Worm (Caenorhabditis elegans): ENCODE data around the gene oac-15.

The oac-15 gene

DNA sequence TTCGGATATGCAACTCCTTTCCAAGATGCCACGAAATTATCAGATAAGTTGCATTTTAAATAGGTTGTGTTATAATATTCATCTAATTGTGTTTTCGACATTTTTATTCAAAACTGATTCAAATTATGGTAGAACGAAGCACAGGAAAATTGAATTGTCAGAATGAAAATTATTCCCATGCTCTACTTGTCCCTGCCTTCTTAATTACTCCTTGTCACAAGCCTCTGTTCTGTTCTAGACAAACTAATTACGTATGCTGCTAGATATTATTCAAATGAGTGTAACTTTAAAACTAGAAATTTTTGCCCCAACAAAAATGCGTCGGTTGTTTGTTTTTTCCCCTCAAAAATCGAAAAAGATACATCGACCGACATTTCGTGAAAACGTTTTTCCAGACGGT lies 34.3 kb upstream of the oac-15 start, which contains the start of gene srh-104:
TSS of gene srh-104 (minus strand) at position 101 of the 400 bp plus-strand sequence.
- TF ChIP-seq ceh-45 (GFP tag; IDR thresholded peaks at IDR 0.05), result no peak
- no peak for TF ChIP-seq che-1 (tag; optimal IDR thresholded peaks at IDR 0.05)
- TF ChIP-seq gmeb-2 (tag; optimal IDR thresholded peaks at IDR 0.05), result no peak
- TF ChIP-seq tbx-2 (tag; optimal IDR thresholded peaks at IDR 0.05), result no peak
- TF ChIP-seq dmd-4 (tag; optimal IDR thresholded peaks at IDR 0.05; ENCODE audit: borderline replicate concordance), result no peak
- TF ChIP-seq hlh-13 (GFP tag; optimal IDR thresholded peaks at IDR 0.05), result no peak
- TF ChIP-seq ama-1 (optimal IDR thresholded peaks at IDR 0.05), result no peak
- TF ChIP-seq dve-1 (tag; optimal IDR thresholded peaks at IDR 0.05), result no peak
- no peak for TF ChIP-seq ets-4 (tag; optimal IDR thresholded peaks at IDR 0.05)
- no peak for TF ChIP-seq sdc-2 (tag; optimal IDR thresholded peaks at IDR 0.05)
- no peak for TF ChIP-seq ceh-14 (tag; optimal IDR thresholded peaks at IDR 0.05)
- no peak for TF ChIP-seq pat-9 (tag; optimal IDR thresholded peaks at IDR 0.05)
- no peak for TF ChIP-seq ceh-2 (tag; optimal IDR thresholded peaks at IDR 0.05)
- no peak for TF ChIP-seq eyg-1 (tag; optimal IDR thresholded peaks at IDR 0.05)
- no peak for TF ChIP-seq fax-1 (tag; optimal IDR thresholded peaks at IDR 0.05)
- TF ChIP-seq lim-6 (tag; optimal IDR thresholded peaks at IDR 0.05), result no peak
- no peak for TF ChIP-seq hlh-6 (tag; optimal IDR thresholded peaks at IDR 0.05)
- TF ChIP-seq ceh-18 (tag; optimal IDR thresholded peaks at IDR 0.05), result no peak

DNA sequence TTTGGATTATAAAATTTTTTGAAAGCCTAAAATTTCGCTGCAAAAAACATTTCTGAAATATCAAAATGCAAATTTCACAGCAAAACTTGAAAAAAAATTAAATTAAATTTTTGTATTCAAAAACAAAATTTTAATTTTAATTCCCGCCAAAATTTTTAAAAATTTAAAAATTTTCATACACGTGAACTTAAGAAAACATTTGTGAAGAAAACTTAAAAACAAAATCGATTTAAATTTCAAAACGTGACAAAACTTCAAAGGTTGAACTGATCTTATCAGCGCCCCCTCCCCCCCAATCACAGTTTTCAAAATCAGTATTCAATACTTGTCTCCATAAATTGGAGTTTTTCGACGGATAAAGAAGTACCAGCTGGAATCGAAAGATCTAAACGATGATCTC lies 27.5 kb upstream of the oac-15 start, which contains the start of gene F21H7.5:
TSS of gene F21H7.5 (plus strand) at position 301 of the 400 bp plus-strand sequence.
- no peak for TF ChIP-seq zip-5 (tag; optimal IDR thresholded peaks at IDR 0.05)
- no peak for TF ChIP-seq ahr-1 (tag; optimal IDR thresholded peaks at IDR 0.05)
- no peak for TF ChIP-seq gmeb-2 (tag; optimal IDR thresholded peaks at IDR 0.05)
- TF ChIP-seq nhr-11 (tag; optimal IDR thresholded peaks at IDR 0.05), result no peak
- TF ChIP-seq pat-9 (tag; optimal IDR thresholded peaks at IDR 0.05), result no peak
- TF ChIP-seq fkh-6 (tag; optimal IDR thresholded peaks at IDR 0.05), result no peak
- TF ChIP-seq pros-1 (tag; optimal IDR thresholded peaks at IDR 0.05), result no peak
- no peak for TF ChIP-seq pag-3 (tag; optimal IDR thresholded peaks at IDR 0.05; ENCODE audit: borderline replicate concordance)
- TF ChIP-seq hlh-13 (GFP tag; optimal IDR thresholded peaks at IDR 0.05), result no peak
- TF ChIP-seq hlh-6 (tag; optimal IDR thresholded peaks at IDR 0.05), result no peak
- no peak for TF ChIP-seq fkh-10 (GFP tag; optimal IDR thresholded peaks at IDR 0.05)
- TF ChIP-seq C08G9.2 (tag; optimal IDR thresholded peaks at IDR 0.05), result no peak
- no peak for TF ChIP-seq unc-42 (tag; optimal IDR thresholded peaks at IDR 0.05)
- no peak for TF ChIP-seq unc-3 (GFP tag; conservative IDR thresholded peaks at IDR 0.05)
- TF ChIP-seq unc-3 (tag; optimal IDR thresholded peaks at IDR 0.05), result no peak
- TF ChIP-seq ceh-14 (tag; optimal IDR thresholded peaks at IDR 0.05), result no peak
- no peak for TF ChIP-seq ceh-18 (tag; optimal IDR thresholded peaks at IDR 0.05)
- no peak for TF ChIP-seq ama-1 (optimal IDR thresholded peaks at IDR 0.05)

DNA sequence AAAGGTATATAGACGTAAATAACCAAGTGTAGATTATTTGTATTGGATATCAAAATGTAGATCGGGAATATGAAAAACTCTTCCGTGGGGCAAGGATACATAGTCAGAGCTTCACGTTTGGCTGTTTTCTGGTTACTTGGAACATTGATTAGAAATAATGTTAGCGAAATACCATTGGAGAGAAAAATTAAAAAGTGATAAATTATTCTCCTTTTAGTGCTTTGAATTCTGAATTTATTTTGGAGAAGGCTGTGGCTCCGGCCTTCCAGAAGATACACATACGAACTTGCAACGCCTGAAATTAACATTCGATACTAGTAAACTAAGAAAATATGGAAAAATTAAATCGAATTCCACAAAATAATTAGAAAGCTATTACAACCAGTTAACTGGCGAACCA lies 25.9 kb upstream of the oac-15 start, which contains the start of gene srh-98:
TSS of gene srh-98 (minus strand) at position 101 of the 400 bp plus-strand sequence.
- TF ChIP-seq ceh-48 (tag; optimal IDR thresholded peaks at IDR 0.05), result no peak
- TF ChIP-seq dve-1 (tag; optimal IDR thresholded peaks at IDR 0.05), result no peak
- TF ChIP-seq ahr-1 (tag; optimal IDR thresholded peaks at IDR 0.05), result no peak
- no peak for TF ChIP-seq ceh-34 (tag; optimal IDR thresholded peaks at IDR 0.05)
- no peak for TF ChIP-seq C38D4.7 (GFP tag; optimal IDR thresholded peaks at IDR 0.05)
- no peak for TF ChIP-seq ama-1 (optimal IDR thresholded peaks at IDR 0.05)
- TF ChIP-seq hlh-6 (tag; optimal IDR thresholded peaks at IDR 0.05), result no peak

DNA sequence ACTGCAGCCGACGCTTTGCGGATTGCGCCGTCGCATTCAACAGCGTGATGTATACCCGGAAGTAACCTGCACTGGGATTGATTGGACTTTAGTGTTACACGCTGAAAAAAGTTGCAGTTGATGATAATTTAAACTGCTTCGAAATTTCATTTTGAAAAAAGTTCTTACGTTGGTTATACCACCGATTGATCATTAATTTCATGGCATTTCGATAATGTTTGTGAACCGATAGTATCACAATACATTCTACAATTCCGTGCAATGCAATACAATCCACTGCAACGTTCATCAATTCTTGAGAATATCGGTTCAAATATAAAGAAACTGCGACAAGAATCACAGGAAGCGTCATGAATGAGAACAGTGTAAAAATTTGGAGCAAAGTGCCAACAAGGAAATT lies 25.4 kb upstream of the oac-15 start, which contains the start of gene F21H7.3:
TSS of gene F21H7.3 (minus strand) at position 101 of the 400 bp plus-strand sequence.
- TF ChIP-seq C08G9.2 (tag; optimal IDR thresholded peaks at IDR 0.05), result no peak
- TF ChIP-seq K09A11.1 (tag; optimal IDR thresholded peaks at IDR 0.05; ENCODE audit: insufficient read depth), result no peak
- TF ChIP-seq T23F11.4 (GFP tag; optimal IDR thresholded peaks at IDR 0.05), result no peak
- TF ChIP-seq pros-1 (tag; optimal IDR thresholded peaks at IDR 0.05), result no peak
- TF ChIP-seq hlh-15 (tag; optimal IDR thresholded peaks at IDR 0.05), result no peak
- TF ChIP-seq eyg-1 (tag; optimal IDR thresholded peaks at IDR 0.05), result no peak
- TF ChIP-seq pag-3 (tag; optimal IDR thresholded peaks at IDR 0.05; ENCODE audit: borderline replicate concordance), result no peak
- no peak for TF ChIP-seq ceh-48 (tag; optimal IDR thresholded peaks at IDR 0.05)
- TF ChIP-seq ama-1 (optimal IDR thresholded peaks at IDR 0.05), result no peak
- no peak for TF ChIP-seq madf-2 (tag; optimal IDR thresholded peaks at IDR 0.05)
- no peak for TF ChIP-seq rnt-1 (tag; optimal IDR thresholded peaks at IDR 0.05)
- no peak for TF ChIP-seq fax-1 (tag; optimal IDR thresholded peaks at IDR 0.05)

Measured in whole organism, late embryonic.